Worm (Caenorhabditis elegans): ENCODE data around the gene Y70G10A.3.
A peak's percentile ranks its signal among the peaks of the same experiment; 100 is the strongest.

The Y70G10A.3 gene

ce11 chrIII:10261256-10261655, 22.4 kb downstream of the Y70G10A.3 start:
- TF ChIP-seq lsl-1 (GFP tag; optimal IDR thresholded peaks at IDR 0.05) (peak; percentile 11), ztf-28 (GFP tag; IDR thresholded peaks at IDR 0.05) (no peak)

- no peak for TF ChIP-seq gei-17 (GFP tag; optimal IDR thresholded peaks at IDR 0.05)
- TF ChIP-seq ceh-27 (GFP tag; optimal IDR thresholded peaks at IDR 0.05): no peak
- no peak for TF ChIP-seq Y53G8AR.9 (GFP tag; conservative IDR thresholded peaks at IDR 0.05)
- TF ChIP-seq akir-1 (GFP tag; optimal IDR thresholded peaks at IDR 0.05): no peak
- no peak for TF ChIP-seq K11D2.4 (GFP tag; IDR thresholded peaks at IDR 0.05)
- no peak for TF ChIP-seq ets-4 (GFP tag; optimal IDR thresholded peaks at IDR 0.05)
- no peak for TF ChIP-seq tbp1 (GFP tag; optimal IDR thresholded peaks at IDR 0.05)
- TF ChIP-seq nhr-90 (tag; optimal IDR thresholded peaks at IDR 0.05): no peak
- TF ChIP-seq let-607 (tag; optimal IDR thresholded peaks at IDR 0.05): no peak
These were observed 22.8 kb downstream of the Y70G10A.3 start, which contains the start of gene bbs-5 for ce11 chrIII:10261682-10262081. Gene bbs-5 (minus strand): TSS chrIII:10261782.

ce11 chrIII:10266824-10267223, 27.9 kb downstream of the Y70G10A.3 start, which contains the start of gene inpp-4B:
Gene inpp-4B (minus strand): TSS chrIII:10266877.
- TF ChIP-seq mcd-1 (GFP tag; IDR thresholded peaks at IDR 0.05) (peak; percentile 58), ztf-18 (tag; optimal IDR thresholded peaks at IDR 0.05) (peak; percentile 85), dox-1 (GFP tag; IDR thresholded peaks at IDR 0.05) (peak; percentile 17; the same call in 1 of the 2 replicates)

ce11 chrIII:10270778-10271307, 31.9 kb downstream of the Y70G10A.3 start, which contains the start of gene cnk-1:
Gene cnk-1 (plus strand): TSS chrIII:10271257.
- TF ChIP-seq B0336.3 (GFP tag; IDR thresholded peaks at IDR 0.05) (peak; percentile 84), atf-7 (tag; optimal IDR thresholded peaks at IDR 0.05) (peak; percentile 69), nfya-2 (GFP tag; IDR thresholded peaks at IDR 0.05) (peak; percentile 91), him-1 (tag; optimal IDR thresholded peaks at IDR 0.05) (peak; percentile 54), ceh-40 (GFP tag; IDR thresholded peaks at IDR 0.05) (peak; percentile 73; the same call in 1 of the 2 replicates), athp-1 (tag; optimal IDR thresholded peaks at IDR 0.05) (peak; percentile 83), F10E7.11 (tag; optimal IDR thresholded peaks at IDR 0.05) (no peak), nhr-120 (GFP tag; IDR thresholded peaks at IDR 0.05) (peak; percentile 94; the same call in 1 of the 2 replicates), ceh-27 (GFP tag; optimal IDR thresholded peaks at IDR 0.05) (peak; percentile 89), efl-1 (GFP tag; optimal IDR thresholded peaks at IDR 0.05) (peak; percentile 17), Y95B8A.8 (GFP tag; IDR thresholded peaks at IDR 0.05) (peak; percentile 97), dpff-1 (tag; optimal IDR thresholded peaks at IDR 0.05) (no peak), hlh-26 (GFP tag; conservative IDR thresholded peaks at IDR 0.05) (no peak), lsl-1 (GFP tag; optimal IDR thresholded peaks at IDR 0.05) (peak; percentile 68), mxl-1 (tag; optimal IDR thresholded peaks at IDR 0.05) (no peak), nhr-90 (tag; optimal IDR thresholded peaks at IDR 0.05) (no peak), tbx-9 (tag; optimal IDR thresholded peaks at IDR 0.05; ENCODE audit: borderline replicate concordance) (no peak), attf-3 (GFP tag; conservative IDR thresholded peaks at IDR 0.05) (peak; percentile 80), ztf-25 (GFP tag; IDR thresholded peaks at IDR 0.05) (peak; percentile 97), lin-26 (GFP tag; IDR thresholded peaks at IDR 0.05) (peak; percentile 84), B0261.1 (tag; optimal IDR thresholded peaks at IDR 0.05) (no peak), nhr-179 (tag; optimal IDR thresholded peaks at IDR 0.05) (no peak), Y53G8AR.9 (GFP tag; conservative IDR thresholded peaks at IDR 0.05) (peak; percentile 99), ama-1 (optimal IDR thresholded peaks at IDR 0.05) (no peak), ama-1 (GFP tag; optimal IDR thresholded peaks at IDR 0.05) (no peak), akir-1 (GFP tag; optimal IDR thresholded peaks at IDR 0.05) (peak; percentile 60), F52B5.7 (tag; optimal IDR thresholded peaks at IDR 0.05) (peak; percentile 30), hrde-1 (tag; optimal IDR thresholded peaks at IDR 0.05; ENCODE audit: borderline replicate concordance) (no peak), hmg-1.2 (GFP tag; IDR thresholded peaks at IDR 0.05) (peak; percentile 98), F39B2.1 (GFP tag; IDR thresholded peaks at IDR 0.05) (peak; percentile 81), ceh-79 (tag; optimal IDR thresholded peaks at IDR 0.05) (no peak), rcor-1 (GFP tag; IDR thresholded peaks at IDR 0.05) (peak; percentile 97), sdz-38 (tag; optimal IDR thresholded peaks at IDR 0.05) (no peak), rec-8 (tag; optimal IDR thresholded peaks at IDR 0.05) (peak in 1 of 2 experiments; percentile 58)

Measured in whole organism, young adult.